Fruit fly (Drosophila melanogaster) whole organism, embryonic: ENCODE measurements around the gene Awh.

Experiments
- Abd-B ChIP-seq: fragments of 200-800 bp; sonication (Bioruptor generic); optimal IDR thresholded peaks from 2 replicates; lab custom pipeline; 2018; ENCODE audit warnings: missing biosample characterization, mild to moderate bottlenecking, missing genetic modification characterization, moderate library complexity
- Asciz ChIP-seq: fragments of 200-800 bp; sonication (Bioruptor generic); optimal IDR thresholded peaks from 2 replicates; lab custom pipeline; 2017; ENCODE audit warnings: missing biosample characterization, mild to moderate bottlenecking, missing genetic modification characterization, missing genetic modification reagents
- Atf6 ChIP-seq: fragments of 200-800 bp; sonication (Bioruptor generic); IDR thresholded peaks from 2 replicates; pipeline ENCODE4 v1.3.6; 2022; ENCODE audit warnings: missing biosample characterization, missing genetic modification characterization
- B-H1 ChIP-seq: fragments of 200-800 bp; sonication (Bioruptor generic); IDR thresholded peaks from 3 replicates; pipeline ENCODE4 v1.3.6; 2022; ENCODE audit warnings: missing biosample characterization, missing genetic modification characterization
- CG1024 ChIP-seq: fragments of 200-800 bp; sonication (Bioruptor generic); IDR thresholded peaks from 2 replicates; pipeline ENCODE4 v1.3.6; 2022; ENCODE audit warnings: missing biosample characterization, missing genetic modification characterization
- CG11696 ChIP-seq: fragments of 200-800 bp; sonication (Bioruptor generic); IDR thresholded peaks from 2 replicates; pipeline ENCODE4 v1.3.6; 2022; ENCODE audit warnings: missing biosample characterization, missing genetic modification characterization
- CG12391 ChIP-seq: fragments of 200-800 bp; sonication (Bioruptor generic); optimal IDR thresholded peaks from 3 replicates; lab custom pipeline; 2018; ENCODE audit warnings: missing biosample characterization, mild to moderate bottlenecking, missing genetic modification characterization, moderate library complexity
- CG13296 ChIP-seq: fragments of 200-800 bp; sonication (Bioruptor generic); optimal IDR thresholded peaks from 3 replicates; lab custom pipeline; 2018; ENCODE audit warnings: missing biosample characterization, mild to moderate bottlenecking, missing genetic modification characterization
- CG17186 ChIP-seq: fragments of 200-800 bp; sonication (Bioruptor generic); optimal IDR thresholded peaks from 3 replicates; lab custom pipeline; 2017; ENCODE audit warnings: missing biosample characterization, missing genetic modification reagents, missing genetic modification characterization
- CG17328 ChIP-seq: fragments of 200-800 bp; sonication (Bioruptor generic); IDR thresholded peaks from 2 replicates; pipeline ENCODE4 v1.3.6; 2022; ENCODE audit warnings: missing biosample characterization, missing genetic modification characterization
- CG18764 ChIP-seq: fragments of 200-800 bp; sonication (Bioruptor generic); optimal IDR thresholded peaks from 3 replicates; lab custom pipeline; 2016; ENCODE audit warnings: missing biosample characterization, missing genetic modification characterization
- CG32772 ChIP-seq: fragments of 200-800 bp; sonication (Bioruptor generic); IDR thresholded peaks from 2 replicates; pipeline ENCODE4 v1.3.6; 2022; ENCODE audit warnings: missing biosample characterization, missing genetic modification characterization
- CG3838 ChIP-seq: fragments of 200-800 bp; sonication (Bioruptor generic); optimal IDR thresholded peaks from 3 replicates; lab custom pipeline; 2016; ENCODE audit warnings: missing biosample characterization, missing genetic modification characterization
- CG4360 ChIP-seq: fragments of 200-800 bp; sonication (Bioruptor generic); IDR thresholded peaks from 2 replicates; pipeline ENCODE4 v1.3.6; 2022; ENCODE audit warnings: missing biosample characterization, missing genetic modification characterization
- CG6654 ChIP-seq: fragments of 200-800 bp; sonication (Bioruptor generic); optimal IDR thresholded peaks from 2 replicates; lab custom pipeline; 2017; ENCODE audit warnings: missing biosample characterization, mild to moderate bottlenecking, missing genetic modification characterization
- CG7928 ChIP-seq: fragments of 200-800 bp; sonication (Bioruptor generic); optimal IDR thresholded peaks from 2 replicates; lab custom pipeline; 2017; ENCODE audit warnings: missing biosample characterization, mild to moderate bottlenecking, missing genetic modification characterization
- D19A ChIP-seq: fragments of 200-800 bp; optimal IDR thresholded peaks from 3 replicates; lab custom pipeline; 2019; ENCODE audit warnings: missing biosample characterization, mild to moderate bottlenecking, missing genetic modification characterization, moderate library complexity
- Dbx ChIP-seq: fragments of 200-800 bp; sonication (Bioruptor generic); IDR thresholded peaks from 3 replicates; pipeline ENCODE4 v1.3.6; 2022; ENCODE audit warnings: missing biosample characterization, missing genetic modification characterization
- Dll ChIP-seq: fragments of 200-800 bp; sonication (Bioruptor generic); IDR thresholded peaks from 4 replicates; pipeline ENCODE4 v1.3.6; 2022; ENCODE audit warnings: missing biosample characterization, missing genetic modification characterization; ENCODE audit not compliant: partially characterized antibody
- Fer1 ChIP-seq: fragments of 200-800 bp; sonication (Bioruptor generic); optimal IDR thresholded peaks from 2 replicates; lab custom pipeline; 2017; ENCODE audit warnings: missing biosample characterization, mild to moderate bottlenecking, missing genetic modification characterization
- HLHmδ ChIP-seq: fragments of 200-800 bp; sonication (Bioruptor generic); optimal IDR thresholded peaks from 2 replicates; lab custom pipeline; 2018; ENCODE audit warnings: missing biosample characterization, mild to moderate bottlenecking, missing genetic modification characterization, moderate library complexity
- Hmr ChIP-seq: fragments of 200-800 bp; sonication (Bioruptor generic); optimal IDR thresholded peaks from 3 replicates; lab custom pipeline; 2017; ENCODE audit warnings: mild to moderate bottlenecking, missing biosample characterization, missing genetic modification reagents, missing genetic modification characterization
- Jarid2 ChIP-seq: fragments of 200-800 bp; sonication (Bioruptor generic); optimal IDR thresholded peaks from 3 replicates; lab custom pipeline; 2017; ENCODE audit warnings: mild to moderate bottlenecking, missing biosample characterization, missing genetic modification reagents, missing genetic modification characterization
- MBD-R2 ChIP-seq: fragments of 200-800 bp; sonication (Bioruptor generic); IDR thresholded peaks from 2 replicates; pipeline ENCODE4 v1.3.6; 2022; ENCODE audit warnings: missing biosample characterization, missing genetic modification characterization
- Oli ChIP-seq: fragments of 200-800 bp; sonication (Bioruptor generic); optimal IDR thresholded peaks from 2 replicates; lab custom pipeline; 2018; ENCODE audit warnings: missing biosample characterization, mild to moderate bottlenecking, missing genetic modification characterization, moderate library complexity
- Opbp ChIP-seq: fragments of 200-800 bp; sonication (Bioruptor generic); IDR thresholded peaks from 3 replicates; pipeline ENCODE4 v1.3.6; 2022; ENCODE audit warnings: missing biosample characterization, missing genetic modification characterization; ENCODE audit not compliant: partially characterized antibody
- Ptx1 ChIP-seq: fragments of 200-800 bp; sonication (Bioruptor generic); IDR thresholded peaks from 2 replicates; pipeline ENCODE4 v1.3.6; 2022; ENCODE audit warnings: missing biosample characterization, missing genetic modification characterization
- Side ChIP-seq: fragments of 200-800 bp; sonication (Bioruptor generic); optimal IDR thresholded peaks from 2 replicates; lab custom pipeline; 2016; ENCODE audit warnings: missing biosample characterization, missing genetic modification characterization
- Spps ChIP-seq: fragments of 200-800 bp; sonication (Bioruptor generic); optimal IDR thresholded peaks from 2 replicates; lab custom pipeline; 2018; ENCODE audit warnings: missing biosample characterization, mild to moderate bottlenecking, missing genetic modification characterization
- bigmax ChIP-seq: fragments of 200-800 bp; sonication (Bioruptor generic); optimal IDR thresholded peaks from 2 replicates; lab custom pipeline; 2018; ENCODE audit warnings: missing biosample characterization, mild to moderate bottlenecking, missing genetic modification characterization
- chinmo ChIP-seq: fragments of 200-800 bp; sonication (Bioruptor generic); IDR thresholded peaks from 4 replicates; pipeline ENCODE4 v1.3.6; 2022; ENCODE audit warnings: missing biosample characterization, missing genetic modification characterization; ENCODE audit not compliant: partially characterized antibody
- crol ChIP-seq: fragments of 200-800 bp; sonication (Bioruptor generic); IDR thresholded peaks from 2 replicates; pipeline ENCODE4 v1.3.6; 2022; ENCODE audit warnings: missing biosample characterization, missing genetic modification characterization
- cwo ChIP-seq: fragments of 200-800 bp; sonication (Bioruptor generic); optimal IDR thresholded peaks from 3 replicates; lab custom pipeline; 2017; ENCODE audit warnings: missing biosample characterization, missing genetic modification characterization, mild to moderate bottlenecking, moderate library complexity, missing genetic modification reagents
- dmrt11E ChIP-seq: fragments of 200-800 bp; sonication (Bioruptor generic); optimal IDR thresholded peaks from 3 replicates; lab custom pipeline; 2018; ENCODE audit warnings: missing biosample characterization, mild to moderate bottlenecking, missing genetic modification characterization, moderate library complexity
- ems ChIP-seq: fragments of 200-800 bp; sonication (Bioruptor generic); optimal IDR thresholded peaks from 3 replicates; lab custom pipeline; 2016; ENCODE audit warnings: missing biosample characterization, missing genetic modification characterization
- fd64A ChIP-seq: fragments of 200-800 bp; sonication (Bioruptor generic); optimal IDR thresholded peaks from 3 replicates; lab custom pipeline; 2018; ENCODE audit warnings: missing biosample characterization, mild to moderate bottlenecking, missing genetic modification characterization
- gcm ChIP-seq: fragments of 200-800 bp; sonication (Bioruptor generic); optimal IDR thresholded peaks from 2 replicates; lab custom pipeline; 2019; ENCODE audit warnings: missing biosample characterization, mild to moderate bottlenecking, missing genetic modification characterization, moderate library complexity
- gro ChIP-seq: fragments of 200-800 bp; sonication (Bioruptor generic); optimal IDR thresholded peaks from 2 replicates; lab custom pipeline; 2016; ENCODE audit warnings: missing biosample characterization, missing genetic modification characterization
- gsb ChIP-seq: fragments of 200-800 bp; sonication (Bioruptor generic); IDR thresholded peaks from 2 replicates; pipeline ENCODE4 v1.3.6; 2022; ENCODE audit warnings: missing biosample characterization, missing genetic modification characterization
- nau ChIP-seq: fragments of 200-800 bp; sonication (Bioruptor generic); optimal IDR thresholded peaks from 3 replicates; lab custom pipeline; 2017; ENCODE audit warnings: missing biosample characterization, mild to moderate bottlenecking, missing genetic modification characterization, missing genetic modification reagents
- rib ChIP-seq: fragments of 200-800 bp; sonication (Bioruptor generic); IDR thresholded peaks from 2 replicates; pipeline ENCODE4 v1.3.6; 2022; ENCODE audit warnings: missing biosample characterization, missing genetic modification characterization
- run ChIP-seq: fragments of 200-800 bp; sonication (Bioruptor generic); optimal IDR thresholded peaks from 3 replicates; lab custom pipeline; 2018; ENCODE audit warnings: missing biosample characterization, mild to moderate bottlenecking, missing genetic modification characterization
- tap ChIP-seq: fragments of 200-800 bp; optimal IDR thresholded peaks from 3 replicates; lab custom pipeline; 2019; ENCODE audit warnings: missing biosample characterization, mild to moderate bottlenecking, missing genetic modification characterization, moderate library complexity
- tin ChIP-seq: fragments of 200-800 bp; sonication (Bioruptor generic); optimal IDR thresholded peaks from 3 replicates; lab custom pipeline; 2016; ENCODE audit warnings: missing biosample characterization, missing genetic modification characterization
- toy ChIP-seq: fragments of 200-800 bp; sonication (Bioruptor generic); IDR thresholded peaks from 2 replicates; pipeline ENCODE4 v1.3.6; 2022; ENCODE audit warnings: missing biosample characterization, missing genetic modification characterization
- trem ChIP-seq: fragments of 200-800 bp; optimal IDR thresholded peaks from 3 replicates; lab custom pipeline; 2019; ENCODE audit warnings: missing biosample characterization, mild to moderate bottlenecking, missing genetic modification characterization, moderate library complexity
- tup ChIP-seq: fragments of 200-800 bp; sonication (Bioruptor generic); optimal IDR thresholded peaks from 2 replicates; lab custom pipeline; 2016; ENCODE audit warnings: missing biosample characterization, mild to moderate bottlenecking, missing genetic modification characterization, moderate library complexity
- wek ChIP-seq: fragments of 200-800 bp; sonication (Bioruptor generic); optimal IDR thresholded peaks from 3 replicates; lab custom pipeline; 2018; ENCODE audit warnings: missing biosample characterization, mild to moderate bottlenecking, missing genetic modification characterization, moderate library complexity
- zen ChIP-seq: fragments of 200-800 bp; sonication (Bioruptor generic); optimal IDR thresholded peaks from 3 replicates; lab custom pipeline; 2018; ENCODE audit warnings: missing biosample characterization, mild to moderate bottlenecking, missing genetic modification characterization, moderate library complexity
- zen2 ChIP-seq: fragments of 200-800 bp; sonication (Bioruptor generic); IDR thresholded peaks from 3 replicates; pipeline ENCODE4 v1.3.6; 2022; ENCODE audit warnings: missing biosample characterization, missing genetic modification characterization; ENCODE audit not compliant: partially characterized antibody

Gene Awh

dm6 chr3L:3902491-3903198, 56.6 kb downstream of the Awh start, which contains the start of gene Ubi-p63E (continued):
- TF ChIP-seq dmrt11E (tag; lab: Kevin White, UChicago) (peak; percentile 65), CG3838 (GFP tag; lab: Kevin White, UChicago) (peak; percentile 35), CG13296 (GFP tag; lab: Kevin White, UChicago) (peak; percentile 43), CG4360 (no peak), zen (tag; lab: Kevin White, UChicago) (peak; percentile 9), Spps (tag; lab: Kevin White, UChicago) (no peak), zen2 (GFP tag; lab: Robert Waterston, UW) (no peak), CG7928 (GFP tag; lab: Kevin White, UChicago) (no peak), Side (peak; percentile 65), Opbp (GFP tag; lab: Robert Waterston, UW) (no peak), Dbx (GFP tag; lab: Robert Waterston, UW) (no peak), CG12391 (tag; lab: Kevin White, UChicago) (peak; percentile 72), Atf6 (GFP tag; lab: Robert Waterston, UW) (no peak), D19A (tag; lab: Kevin White, UChicago) (no peak), CG11696 (GFP tag; lab: Robert Waterston, UW) (no peak), CG17328 (GFP tag; lab: Robert Waterston, UW) (no peak), gcm (GFP tag; lab: Kevin White, UChicago) (no peak), Dll (no peak), MBD-R2 (GFP tag; lab: Robert Waterston, UW) (no peak), Fer1 (GFP tag; lab: Kevin White, UChicago) (peak; percentile 36), nau (GFP tag; lab: Kevin White, UChicago) (no peak), rib (GFP tag; lab: Robert Waterston, UW) (no peak), toy (GFP tag; lab: Robert Waterston, UW) (no peak), Oli (tag; lab: Kevin White, UChicago) (peak; percentile 55), CG18764 (peak; percentile 30), gro (GFP tag; lab: Kevin White, UChicago) (peak; percentile 62), gsb (no peak), CG1024 (GFP tag; lab: Robert Waterston, UW) (no peak), wek (peak; percentile 54), run (tag; lab: Kevin White, UChicago) (no peak), chinmo (GFP tag; lab: Robert Waterston, UW) (no peak), CG6654 (GFP tag; lab: Kevin White, UChicago) (peak; percentile 37), bigmax (GFP tag; lab: Kevin White, UChicago) (peak; percentile 21), tup (GFP tag; lab: Kevin White, UChicago) (no peak), cwo (GFP tag; lab: Kevin White, UChicago) (peak; percentile 8), B-H1 (GFP tag; lab: Robert Waterston, UW) (no peak), CG32772 (no peak), crol (no peak), HLHmδ (GFP tag; lab: Kevin White, UChicago) (peak; percentile 54), tin (GFP tag; lab: Kevin White, UChicago) (peak; percentile 58), tap (peak; percentile 16), Abd-B (peak; percentile 67), ems (GFP tag; lab: Kevin White, UChicago) (peak; percentile 55), trem (tag; lab: Kevin White, UChicago) (no peak), Asciz (GFP tag; lab: Kevin White, UChicago) (peak; percentile 30), CG17186 (GFP tag; lab: Kevin White, UChicago) (no peak), Ptx1 (GFP tag; lab: Robert Waterston, UW) (no peak), fd64A (GFP tag; lab: Kevin White, UChicago) (no peak), Jarid2 (GFP tag; lab: Kevin White, UChicago) (peak; percentile 64), Hmr (GFP tag; lab: Kevin White, UChicago) (peak; percentile 46)
